Worm (Caenorhabditis elegans) whole organism, young adult: ENCODE data around the gene vep-2.

Experiments used
- B0019.2 ChIP-seq: fragments of 200-800 bp; sonication (Bioruptor generic); conservative IDR thresholded peaks from 2 replicates; pipeline ENCODE4 v1.3.6; 2022; ENCODE audit warnings: missing genetic modification reagents, missing genetic modification characterization, missing compliant biosample characterization
- B0336.3 ChIP-seq: fragments of 200-800 bp; sonication (Bioruptor generic); IDR thresholded peaks from 2 replicates; pipeline ENCODE4 v1.3.6; 2022; ENCODE audit warnings: missing genetic modification characterization, missing compliant biosample characterization
- F22D6.2 ChIP-seq: sonication (generic microtip); optimal IDR thresholded peaks from 2 replicates; lab custom pipeline; 2016; ENCODE audit warnings: mild to moderate bottlenecking, missing genetic modification characterization, missing compliant biosample characterization
- F49E8.2 ChIP-seq: sonication (generic microtip); optimal IDR thresholded peaks from 3 replicates; lab custom pipeline; 2017; ENCODE audit warnings: missing genetic modification characterization, mild to moderate bottlenecking, missing compliant biosample characterization, antibody characterized with exemption, moderate library complexity; ENCODE audit not compliant: insufficient read depth
- F55B11.4 ChIP-seq: sonication (generic microtip); optimal IDR thresholded peaks from 2 replicates; lab custom pipeline; 2016; ENCODE audit warnings: missing compliant biosample characterization, missing genetic modification characterization, borderline replicate concordance; ENCODE audit not compliant: insufficient read depth
- K11D2.4 ChIP-seq: fragments of 200-800 bp; sonication (Bioruptor generic); IDR thresholded peaks from 2 replicates; pipeline ENCODE4 v1.3.6; 2022; ENCODE audit warnings: missing genetic modification reagents, missing genetic modification characterization, missing compliant biosample characterization
- Y79H2A.3 ChIP-seq: fragments of 200-800 bp; sonication (Bioruptor generic); conservative IDR thresholded peaks from 2 replicates; pipeline ENCODE4 v1.3.6; 2022; ENCODE audit warnings: missing genetic modification reagents, missing genetic modification characterization, missing compliant biosample characterization
- Y95B8A.8 ChIP-seq: fragments of 200-800 bp; sonication (Bioruptor generic); IDR thresholded peaks from 2 replicates; pipeline ENCODE4 v1.3.6; 2022; ENCODE audit warnings: missing genetic modification reagents, missing genetic modification characterization, missing compliant biosample characterization
- ama-1 ChIP-seq, 3 experiments: fragments of 150-350 bp in 1 of 3; sonication (generic microtip) in 2 of 3; optimal IDR thresholded peaks; 2 replicates each; lab custom pipeline; 2014 to 2018; ENCODE audit warnings: missing biosample characterization in 2 of 3, missing genetic modification characterization in 2 of 3, missing genetic modification reagents in 2 of 3
- aptf-2 ChIP-seq: fragments of 200-800 bp; sonication (Bioruptor generic); conservative IDR thresholded peaks from 2 replicates; pipeline ENCODE4 v1.3.6; 2022; ENCODE audit warnings: missing genetic modification reagents, missing genetic modification characterization, missing compliant biosample characterization
- bed-1 ChIP-seq: fragments of 200-800 bp; sonication (Bioruptor generic); IDR thresholded peaks from 2 replicates; pipeline ENCODE4 v1.3.6; 2022; ENCODE audit warnings: missing genetic modification reagents, missing genetic modification characterization, missing compliant biosample characterization
- ceh-58 ChIP-seq: fragments of 200-800 bp; sonication (Bioruptor generic); IDR thresholded peaks from 2 replicates; pipeline ENCODE4 v1.3.6; 2022; ENCODE audit warnings: missing genetic modification characterization, missing compliant biosample characterization
- dox-1 ChIP-seq: fragments of 200-800 bp; sonication (Bioruptor generic); IDR thresholded peaks from 2 replicates; pipeline ENCODE4 v1.3.6; 2022; ENCODE audit warnings: missing genetic modification reagents, missing genetic modification characterization, missing compliant biosample characterization
- gei-17 ChIP-seq: fragments of 200-800 bp; sonication (Bioruptor generic); optimal IDR thresholded peaks from 2 replicates; lab custom pipeline; 2018; ENCODE audit warnings: mild to moderate bottlenecking, missing genetic modification characterization, missing compliant biosample characterization
- him-1 ChIP-seq: sonication (generic microtip); optimal IDR thresholded peaks from 2 replicates; lab custom pipeline; 2016; ENCODE audit warnings: missing genotype, missing genetic modification reagents, missing genetic modification characterization, missing compliant biosample characterization
- hrde-1 ChIP-seq: sonication (generic microtip); optimal IDR thresholded peaks from 2 replicates; lab custom pipeline; 2016; ENCODE audit warnings: missing genetic modification characterization, mild to moderate bottlenecking, missing compliant biosample characterization, moderate library complexity, missing genotype, missing genetic modification reagents, borderline replicate concordance
- hsf-1 ChIP-seq: fragments of 200-800 bp; sonication (Bioruptor generic); IDR thresholded peaks from 2 replicates; pipeline ENCODE4 v1.3.6; 2022; ENCODE audit warnings: missing genetic modification reagents, missing genetic modification characterization, missing compliant biosample characterization
- let-607 ChIP-seq, 2 experiments: fragments of 200-800 bp in 1 of 2; sonication (Bioruptor generic) in 1 of 2; sonication (generic microtip) in 1 of 2; optimal IDR thresholded peaks; 2 replicates each; lab custom pipeline; 2016 to 2018; ENCODE audit warnings: mild to moderate bottlenecking in 2 of 2, missing compliant biosample characterization in 2 of 2, missing genetic modification characterization in 2 of 2, moderate library complexity in 2 of 2, missing genotype in 1 of 2
- lin-35 ChIP-seq, 3 experiments: fragments of 150-350 bp in 2 of 3; sonication (generic microtip) in 1 of 3; optimal IDR thresholded peaks; 2 replicates each; lab custom pipeline; 2014 to 2018; ENCODE audit warnings: missing biosample characterization in 3 of 3, missing genetic modification characterization in 3 of 3, missing genetic modification reagents in 3 of 3
- lin-40 ChIP-seq: sonication (generic microtip); optimal IDR thresholded peaks from 2 replicates; lab custom pipeline; 2016; ENCODE audit warnings: missing genetic modification characterization, mild to moderate bottlenecking, missing compliant biosample characterization, missing genotype, missing genetic modification reagents
- lir-1 ChIP-seq: fragments of 200-800 bp; sonication (Bioruptor generic); conservative IDR thresholded peaks from 2 replicates; pipeline ENCODE4 v1.3.6; 2022; ENCODE audit warnings: missing genetic modification reagents, missing genetic modification characterization, missing compliant biosample characterization
- madf-10 ChIP-seq: sonication (generic microtip); optimal IDR thresholded peaks from 2 replicates; lab custom pipeline; 2016; ENCODE audit warnings: mild to moderate bottlenecking, missing genetic modification characterization, missing compliant biosample characterization
- mel-28 ChIP-seq: sonication (generic microtip); optimal IDR thresholded peaks from 2 replicates; lab custom pipeline; 2016; ENCODE audit warnings: borderline replicate concordance, mild to moderate bottlenecking, missing genetic modification characterization, missing compliant biosample characterization
- mxl-1 ChIP-seq: sonication (generic microtip); optimal IDR thresholded peaks from 2 replicates; lab custom pipeline; 2016; ENCODE audit warnings: missing genetic modification characterization, missing compliant biosample characterization
- nfyb-1 ChIP-seq: fragments of 200-800 bp; sonication (Bioruptor generic); IDR thresholded peaks from 2 replicates; pipeline ENCODE4 v1.3.6; 2022; ENCODE audit warnings: missing genetic modification reagents, missing genetic modification characterization, missing compliant biosample characterization
- nhr-179 ChIP-seq: sonication (generic microtip); optimal IDR thresholded peaks from 2 replicates; lab custom pipeline; 2016; ENCODE audit warnings: mild to moderate bottlenecking, missing genetic modification characterization, missing compliant biosample characterization
- nhr-80 ChIP-seq: sonication (generic microtip); optimal IDR thresholded peaks from 2 replicates; lab custom pipeline; 2016; ENCODE audit warnings: missing genetic modification characterization, missing compliant biosample characterization
- pbrm-1 ChIP-seq: fragments of 200-800 bp; sonication (Bioruptor generic); IDR thresholded peaks from 2 replicates; pipeline ENCODE4 v1.3.6; 2022; ENCODE audit warnings: missing genetic modification reagents, missing genetic modification characterization, missing compliant biosample characterization
- rcor-1 ChIP-seq: fragments of 200-800 bp; sonication (Bioruptor generic); IDR thresholded peaks from 2 replicates; pipeline ENCODE4 v1.3.6; 2022; ENCODE audit warnings: missing genetic modification reagents, missing genetic modification characterization, missing compliant biosample characterization
- rec-8 ChIP-seq, 2 experiments: sonication (generic microtip); optimal IDR thresholded peaks; 2 replicates each; lab custom pipeline; 2016; ENCODE audit warnings: mild to moderate bottlenecking in 2 of 2, missing genetic modification characterization in 2 of 2, missing genetic modification reagents in 2 of 2, missing genotype in 2 of 2, missing biosample characterization in 1 of 2, missing compliant biosample characterization in 1 of 2, moderate library complexity in 1 of 2
- tbp1 ChIP-seq: fragments of 200-800 bp; sonication (Bioruptor generic); optimal IDR thresholded peaks from 2 replicates; lab custom pipeline; 2018; ENCODE audit warnings: mild to moderate bottlenecking, missing genetic modification characterization, missing compliant biosample characterization
- tbx-9 ChIP-seq: sonication (generic microtip); optimal IDR thresholded peaks from 2 replicates; lab custom pipeline; 2016; ENCODE audit warnings: borderline replicate concordance, missing genetic modification characterization, inconsistent platforms, missing compliant biosample characterization
- tlf-1 ChIP-seq: fragments of 200-800 bp; sonication (Bioruptor generic); optimal IDR thresholded peaks from 2 replicates; lab custom pipeline; 2018; ENCODE audit warnings: mild to moderate bottlenecking, missing genetic modification characterization, missing compliant biosample characterization
- ztf-22 ChIP-seq: fragments of 200-800 bp; sonication (Bioruptor generic); optimal IDR thresholded peaks from 2 replicates; lab custom pipeline; 2018; ENCODE audit warnings: mild to moderate bottlenecking, missing genetic modification characterization, moderate library complexity, missing compliant biosample characterization
- ztf-3 ChIP-seq: fragments of 200-800 bp; sonication (Bioruptor generic); optimal IDR thresholded peaks from 2 replicates; lab custom pipeline; 2018; ENCODE audit warnings: mild to moderate bottlenecking, missing genetic modification characterization, missing compliant biosample characterization

Gene vep-2

DNA sequence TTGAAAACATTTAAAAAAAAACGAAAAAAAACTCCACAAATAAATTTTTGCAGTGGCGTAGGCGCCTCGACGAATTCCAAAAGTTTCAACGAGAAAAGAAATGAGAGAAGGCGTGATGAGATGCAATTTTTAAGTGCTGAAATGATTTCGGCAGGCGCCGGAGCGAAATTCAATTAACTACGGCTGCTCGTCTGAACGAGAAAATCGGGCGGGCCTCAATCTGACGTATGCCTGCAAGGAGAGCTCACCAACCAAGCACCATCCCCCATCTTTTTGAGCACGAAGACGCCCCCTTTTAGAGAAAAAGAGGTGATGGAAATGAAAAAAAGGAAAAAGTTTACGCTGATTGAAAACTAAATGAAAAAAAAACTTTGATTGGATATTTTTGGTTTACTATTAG, 6.7 kb downstream of the vep-2 start:
- TF ChIP-seq mxl-1 (tag; lab: Kevin White, UChicago) (no peak), nfyb-1 (GFP tag; lab: Robert Waterston, UW) (0 out of 2 replicates have a peak, but pooled peaks have one; percentile 19), hrde-1 (no peak), F49E8.2 (tag; lab: Kevin White, UChicago) (no peak), tbx-9 (tag; lab: Kevin White, UChicago) (no peak), rcor-1 (GFP tag; lab: Robert Waterston, UW) (no peak), mel-28 (tag; lab: Kevin White, UChicago) (no peak)
- TF ChIP-seq, all 124 proteins: peak for 1

DNA sequence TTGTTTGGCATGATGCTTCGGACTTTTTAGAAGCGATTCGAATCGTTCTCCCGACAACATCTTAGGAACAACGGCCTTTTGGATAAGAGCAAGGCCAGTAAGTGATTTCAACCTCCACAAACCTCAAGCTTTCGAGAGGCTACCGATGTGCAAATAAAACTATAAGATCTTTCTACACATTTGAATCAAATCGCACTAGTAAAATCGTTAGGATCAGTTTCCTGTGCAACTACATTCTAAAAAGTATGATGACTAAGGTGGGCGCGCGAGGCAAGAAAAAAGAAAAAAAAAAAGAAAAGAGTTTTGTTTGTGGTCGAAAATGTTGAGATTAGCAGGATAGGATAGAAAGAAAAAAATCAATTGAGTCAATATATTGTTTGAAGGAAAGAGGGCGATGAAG, 16.7 kb downstream of the vep-2 start, which contains the start of gene tmem-24:
Gene tmem-24, minus strand, starts transcription at position 101 of the 400 bp plus-strand sequence.
- TF ChIP-seq pbrm-1 (GFP tag; lab: Robert Waterston, UW) (no peak), lin-35 (GFP tag; optimal IDR thresholded peaks at IDR 0.05; lab: Kevin White, UChicago) (no peak), lir-1 (GFP tag; lab: Robert Waterston, UW) (no peak), ztf-3 (GFP tag; lab: Kevin White, UChicago) (no peak), let-607 (tag; optimal IDR thresholded peaks at IDR 0.05; lab: Kevin White, UChicago) (no peak), ama-1 (optimal IDR thresholded peaks at IDR 0.05; lab: Kevin White, UChicago) (no peak), ama-1 (GFP tag; optimal IDR thresholded peaks at IDR 0.05; lab: Kevin White, UChicago) (no peak), nfyb-1 (GFP tag; lab: Robert Waterston, UW) (no peak), ceh-58 (no peak), tlf-1 (GFP tag; lab: Kevin White, UChicago) (no peak), ztf-22 (GFP tag; lab: Kevin White, UChicago) (no peak), tbp1 (no peak), B0336.3 (GFP tag; lab: Robert Waterston, UW) (no peak), him-1 (no peak)

- no peak for TF ChIP-seq madf-10
- no peak for TF ChIP-seq Y95B8A.8 (GFP tag; lab: Robert Waterston, UW)
- no peak for TF ChIP-seq B0019.2
- TF ChIP-seq F49E8.2 (tag; lab: Kevin White, UChicago): no peak
- no peak for TF ChIP-seq tbp1
- 0 out of 2 replicates have a peak, but pooled peaks have one; percentile 20 for TF ChIP-seq K11D2.4
- no peak for TF ChIP-seq nhr-179 (tag; lab: Kevin White, UChicago)
- no peak for TF ChIP-seq gei-17 (GFP tag; lab: Kevin White, UChicago)
- TF ChIP-seq F55B11.4: no peak
- no peak for TF ChIP-seq aptf-2 (GFP tag; lab: Robert Waterston, UW)
- no peak for TF ChIP-seq bed-1 (GFP tag; lab: Robert Waterston, UW)
- no peak for TF ChIP-seq Y79H2A.3 (GFP tag; lab: Robert Waterston, UW)
- 0 out of 2 replicates have a peak, but pooled peaks have one; percentile 39 for TF ChIP-seq hsf-1 (GFP tag; lab: Robert Waterston, UW)
- no peak for TF ChIP-seq rec-8 (tag; optimal IDR thresholded peaks at IDR 0.05; lab: Kevin White, UChicago)
Observed at ce11 chrX:3645924-3646323, 17.8 kb downstream of the vep-2 start.

ce11 chrX:3650100-3650809, 22.1 kb downstream of the vep-2 start, which contains the start of the genes sax-1 and R11G1.2:
sax-1 (minus strand) TSS chrX:3650150.
R11G1.2 (plus strand) TSS chrX:3650614.
- TF ChIP-seq F22D6.2 (no peak), lin-40 (tag; lab: Kevin White, UChicago) (peak; percentile 39), dox-1 (GFP tag; lab: Robert Waterston, UW) (0 out of 2 replicates have a peak, but pooled peaks have one; percentile 20), let-607 (tag; optimal IDR thresholded peaks at IDR 0.05; lab: Kevin White, UChicago) (peak in 1 of 2 experiments; percentile 3), nhr-80 (tag; lab: Kevin White, UChicago) (peak; percentile 42)
